Worm (Caenorhabditis elegans): Measurements from ENCODE around the gene glr-4.

The glr-4 gene

DNA sequence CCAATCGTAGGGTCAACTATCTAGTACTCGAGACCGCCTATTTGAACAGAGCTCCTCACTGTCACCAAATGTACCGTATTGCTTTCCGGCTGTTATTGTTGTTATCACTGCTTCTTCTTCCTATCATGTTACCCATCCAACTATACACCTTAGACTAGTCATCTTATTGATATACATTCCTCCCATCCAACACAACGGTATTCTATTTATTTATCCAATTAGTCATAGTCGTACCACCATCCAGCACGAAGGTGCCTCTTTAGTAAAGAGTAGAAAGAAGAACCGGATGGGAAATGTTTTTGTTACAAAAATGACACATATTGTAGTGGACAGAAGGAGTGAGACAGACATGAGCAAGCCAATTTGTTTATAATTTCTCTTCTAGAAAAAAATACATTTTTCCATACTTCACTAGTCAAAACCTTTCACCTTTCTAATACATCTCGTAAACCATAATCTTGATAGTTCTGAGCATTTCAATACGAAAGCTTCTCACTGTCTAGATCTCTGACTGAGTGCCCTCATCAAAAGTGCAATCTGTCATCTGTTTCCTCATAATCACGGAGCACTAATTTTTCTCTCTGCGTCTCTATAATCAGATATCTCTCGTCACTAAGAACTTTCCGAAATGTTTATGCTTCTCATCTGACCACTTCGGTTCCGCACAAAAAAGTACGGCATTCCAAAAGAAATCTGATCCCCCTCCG lies 16.2 kb upstream of the glr-4 start:
- TF ChIP-seq lsy-2 (tag; optimal IDR thresholded peaks at IDR 0.05) (peak; percentile 29), ces-1 (GFP tag; optimal IDR thresholded peaks at IDR 0.05) (peak; percentile 7), snpc-4 (tag; optimal IDR thresholded peaks at IDR 0.05) (no peak), lin-32 (GFP tag; optimal IDR thresholded peaks at IDR 0.05) (no peak), pha-4 (tag; optimal IDR thresholded peaks at IDR 0.05) (peak; percentile 35), ham-2 (GFP tag; optimal IDR thresholded peaks at IDR 0.05) (no peak), ztf-11 (tag; optimal IDR thresholded peaks at IDR 0.05) (peak; percentile 7)

DNA sequence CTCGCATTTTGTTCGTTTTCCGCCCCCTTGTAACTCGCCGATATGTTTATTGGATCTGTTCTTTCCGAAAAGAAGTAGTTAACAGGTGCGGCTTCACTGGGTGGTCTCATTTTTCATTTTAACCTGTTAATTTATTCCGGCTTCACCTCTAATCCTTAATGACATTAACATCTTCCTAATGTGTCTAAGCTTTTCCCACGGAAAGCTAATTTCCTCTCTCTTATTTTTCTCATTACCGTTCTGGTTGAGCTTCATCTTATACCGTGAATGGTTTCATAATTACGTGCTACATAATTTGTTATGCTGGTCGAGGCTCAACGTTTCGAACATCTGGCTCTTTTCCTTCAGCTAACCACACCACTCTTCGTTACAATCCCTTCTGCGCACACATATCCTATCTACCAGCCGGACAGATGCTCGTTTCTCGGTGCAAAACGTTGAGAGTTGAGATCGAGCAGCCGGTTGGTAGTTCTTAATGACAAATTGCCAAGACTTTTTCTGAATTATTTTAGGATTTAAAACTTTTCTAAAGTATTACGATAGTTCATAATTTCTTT lies 15.3 kb upstream of the glr-4 start:
- TF ChIP-seq cnd-1 (tag; optimal IDR thresholded peaks at IDR 0.05): peak; percentile 64
- TF ChIP-seq hlh-1 (tag; optimal IDR thresholded peaks at IDR 0.05): peak; percentile 66
- peak; percentile 90 for TF ChIP-seq ces-1 (GFP tag; optimal IDR thresholded peaks at IDR 0.05)
- peak; percentile 62 for TF ChIP-seq ztf-11 (tag; optimal IDR thresholded peaks at IDR 0.05)
- TF ChIP-seq ham-2 (GFP tag; optimal IDR thresholded peaks at IDR 0.05): no peak
- TF ChIP-seq lin-32 (GFP tag; optimal IDR thresholded peaks at IDR 0.05): peak; percentile 81
- peak; percentile 6 for TF ChIP-seq ceh-43 (GFP tag; optimal IDR thresholded peaks at IDR 0.05)
- peak; percentile 68 for TF ChIP-seq mls-2 (tag; optimal IDR thresholded peaks at IDR 0.05)
- TF ChIP-seq elt-1 (tag; optimal IDR thresholded peaks at IDR 0.05; ENCODE audit: borderline replicate concordance, insufficient read depth): no peak

DNA sequence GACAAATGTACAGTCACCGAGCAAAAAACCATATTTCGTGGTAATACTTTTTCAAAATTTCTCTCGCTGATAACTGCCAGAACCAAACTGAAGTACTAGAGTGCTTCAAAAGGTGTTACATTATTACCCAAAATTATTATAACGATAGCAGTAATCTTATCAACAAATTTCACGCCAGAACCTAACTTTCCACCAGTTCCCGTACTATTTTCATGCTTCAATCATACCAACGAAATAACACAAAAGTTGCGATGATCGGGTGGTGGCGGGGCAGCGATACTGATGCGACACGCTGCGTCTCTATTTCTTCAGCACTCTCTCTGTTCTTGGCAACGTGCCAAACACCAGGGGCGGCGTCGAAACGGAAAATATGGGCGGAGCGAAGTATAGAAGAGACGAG lies 14.8 kb upstream of the glr-4 start:
- no peak for TF ChIP-seq ces-1 (GFP tag; optimal IDR thresholded peaks at IDR 0.05)
- TF ChIP-seq unc-120 (tag; optimal IDR thresholded peaks at IDR 0.05; ENCODE audit: poor library complexity, severe bottlenecking): peak; percentile 20

DNA sequence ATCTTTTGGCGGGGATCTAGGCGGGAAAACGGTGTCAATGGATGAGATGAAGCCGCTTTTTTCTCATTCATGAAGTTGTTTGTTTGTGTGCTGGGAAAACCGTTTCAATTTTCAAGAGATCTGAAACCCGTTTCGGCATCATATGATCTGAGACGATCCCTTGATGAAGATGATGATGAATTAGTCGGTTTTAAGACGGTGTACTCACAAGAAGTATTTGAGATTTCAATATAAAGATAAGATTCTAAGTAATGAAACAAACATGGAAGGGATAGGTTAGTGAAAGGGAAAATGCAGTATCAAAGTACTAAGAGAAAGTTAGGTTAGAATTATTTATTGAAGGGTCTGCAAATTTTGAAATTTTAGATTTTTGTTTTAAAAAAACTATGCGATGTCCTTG lies 14.0 kb upstream of the glr-4 start:
- no peak for TF ChIP-seq ceh-39 (tag; optimal IDR thresholded peaks at IDR 0.05)
- no peak for TF ChIP-seq snpc-4 (tag; optimal IDR thresholded peaks at IDR 0.05)
- TF ChIP-seq elt-3 (tag; optimal IDR thresholded peaks at IDR 0.05): no peak
- TF ChIP-seq sptf-1 (tag; optimal IDR thresholded peaks at IDR 0.05): no peak
- TF ChIP-seq bed-3 (GFP tag; optimal IDR thresholded peaks at IDR 0.05): no peak

DNA sequence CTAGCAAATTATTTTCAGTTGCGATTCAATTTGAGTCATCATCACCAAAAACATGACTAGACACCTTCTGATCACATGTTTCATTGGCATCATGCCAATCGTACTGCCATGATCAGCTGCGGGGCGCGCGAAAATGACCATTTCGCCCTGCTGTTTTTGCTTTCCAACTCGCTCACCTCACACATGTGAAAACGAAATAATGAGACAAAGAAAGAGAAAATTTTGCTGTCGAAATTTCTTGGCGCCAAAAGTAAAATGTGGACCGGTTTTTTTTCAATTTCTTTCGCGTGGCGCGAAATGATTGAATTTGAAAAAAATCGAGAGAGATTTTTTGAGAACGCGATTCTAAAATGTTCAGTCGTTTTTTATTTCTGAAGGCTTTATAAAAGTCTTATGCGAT lies 12.8 kb upstream of the glr-4 start:
- TF ChIP-seq lin-13 (tag; optimal IDR thresholded peaks at IDR 0.05): no peak
- TF ChIP-seq nhr-2 (tag; optimal IDR thresholded peaks at IDR 0.05): no peak
- no peak for TF ChIP-seq ztf-11 (tag; optimal IDR thresholded peaks at IDR 0.05)
- TF ChIP-seq nhr-28 (tag; optimal IDR thresholded peaks at IDR 0.05): no peak
- no peak for TF ChIP-seq sem-2 (GFP tag; optimal IDR thresholded peaks at IDR 0.05)
- no peak for TF ChIP-seq blmp-1 (tag; optimal IDR thresholded peaks at IDR 0.05)
- no peak for TF ChIP-seq bed-3 (GFP tag; optimal IDR thresholded peaks at IDR 0.05)
- no peak for TF ChIP-seq ces-1 (GFP tag; optimal IDR thresholded peaks at IDR 0.05)

DNA sequence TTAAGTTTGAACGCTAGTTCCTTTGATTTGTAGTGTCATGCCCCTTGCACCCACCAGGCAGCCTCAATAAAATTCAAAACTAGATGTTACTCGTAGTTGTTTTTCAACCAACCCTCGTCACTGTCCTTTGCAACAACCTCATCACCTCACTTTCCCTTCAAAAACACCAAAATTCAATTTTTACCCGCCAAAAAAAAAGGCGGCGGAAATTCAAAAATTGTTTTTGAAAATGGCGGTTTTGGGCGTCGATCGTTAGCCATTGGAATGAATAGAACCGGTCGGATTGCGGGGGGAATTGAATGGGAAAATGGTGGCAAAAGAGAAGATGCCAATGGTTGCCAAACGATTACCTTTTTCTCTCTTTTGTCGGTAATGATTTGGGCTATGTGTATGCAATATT lies 11.9 kb upstream of the glr-4 start:
- TF ChIP-seq flh-1 (GFP tag; optimal IDR thresholded peaks at IDR 0.05) (no peak), snpc-4 (tag; optimal IDR thresholded peaks at IDR 0.05) (no peak), nhr-2 (tag; optimal IDR thresholded peaks at IDR 0.05) (no peak)

DNA sequence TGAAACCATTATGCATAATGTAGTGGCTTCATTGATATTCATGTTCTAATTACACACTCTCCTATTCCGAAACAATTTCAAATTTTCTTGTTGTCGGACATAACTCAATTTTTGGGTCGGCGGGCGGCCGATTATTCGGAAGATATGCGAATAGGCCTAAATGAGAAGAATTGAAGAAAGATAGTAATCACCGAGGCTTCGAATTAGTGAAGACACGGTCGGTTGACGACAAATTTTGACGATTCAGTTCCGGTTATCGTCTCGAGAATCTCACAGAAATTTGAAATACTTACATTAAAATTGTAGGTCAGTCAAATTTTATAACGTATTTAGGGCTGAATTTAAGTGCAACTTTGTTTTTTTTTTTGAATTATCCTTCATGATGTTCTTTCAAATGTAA lies 9.1 kb upstream of the glr-4 start:
- TF ChIP-seq cnd-1 (tag; optimal IDR thresholded peaks at IDR 0.05) (no peak), lsy-2 (tag; optimal IDR thresholded peaks at IDR 0.05) (no peak), unc-62 (GFP tag; optimal IDR thresholded peaks at IDR 0.05) (no peak), unc-39 (tag; optimal IDR thresholded peaks at IDR 0.05) (no peak), ces-1 (GFP tag; optimal IDR thresholded peaks at IDR 0.05) (peak; percentile 86), elt-1 (tag; optimal IDR thresholded peaks at IDR 0.05; ENCODE audit: borderline replicate concordance, insufficient read depth) (peak; percentile 62), ztf-11 (tag; optimal IDR thresholded peaks at IDR 0.05) (no peak), nhr-12 (tag; optimal IDR thresholded peaks at IDR 0.05) (no peak), tbx-8 (GFP tag; optimal IDR thresholded peaks at IDR 0.05) (no peak)
